Fruit fly (Drosophila melanogaster) whole organism, embryonic: ENCODE results near the gene CG31886.
A peak's percentile ranks its signal among the peaks of the same experiment; 100 is the strongest.

ENCODE experiments used
- Atf6 ChIP-seq: fragments of 200-800 bp; sonication (Bioruptor generic); IDR thresholded peaks from 2 replicates; pipeline ENCODE4 v1.3.6; 2022; ENCODE audit warnings: missing biosample characterization, missing genetic modification characterization
- B-H1 ChIP-seq: fragments of 200-800 bp; sonication (Bioruptor generic); IDR thresholded peaks from 3 replicates; pipeline ENCODE4 v1.3.6; 2022; ENCODE audit warnings: missing biosample characterization, missing genetic modification characterization
- CG10147 ChIP-seq: fragments of 200-800 bp; sonication (Bioruptor generic); optimal IDR thresholded peaks from 2 replicates; lab custom pipeline; 2019; ENCODE audit warnings: missing biosample characterization, mild to moderate bottlenecking, missing genetic modification characterization, moderate library complexity
- CG10267 ChIP-seq: fragments of 200-800 bp; sonication (Bioruptor generic); optimal IDR thresholded peaks from 2 replicates; lab custom pipeline; 2018; ENCODE audit warnings: missing biosample characterization, mild to moderate bottlenecking, missing genetic modification characterization, moderate library complexity
- CG10462 ChIP-seq: fragments of 200-800 bp; sonication (Bioruptor generic); optimal IDR thresholded peaks from 2 replicates; lab custom pipeline; 2016; ENCODE audit warnings: missing biosample characterization, missing genetic modification characterization
- CG12219 ChIP-seq: fragments of 200-800 bp; sonication (Bioruptor generic); optimal IDR thresholded peaks from 3 replicates; lab custom pipeline; 2018; ENCODE audit warnings: missing biosample characterization, mild to moderate bottlenecking, missing genetic modification characterization
- CG14014 ChIP-seq: fragments of 200-800 bp; sonication (Bioruptor generic); IDR thresholded peaks from 2 replicates; pipeline ENCODE4 v1.3.6; 2022; ENCODE audit warnings: missing biosample characterization, missing genetic modification characterization
- CG17612 ChIP-seq: fragments of 200-800 bp; sonication (Bioruptor generic); IDR thresholded peaks from 2 replicates; pipeline ENCODE4 v1.3.6; 2022; ENCODE audit warnings: missing biosample characterization, missing genetic modification characterization
- CG18262 ChIP-seq: fragments of 200-800 bp; optimal IDR thresholded peaks from 3 replicates; lab custom pipeline; 2019; ENCODE audit warnings: missing biosample characterization, mild to moderate bottlenecking, missing genetic modification characterization, moderate library complexity
- CG2116 ChIP-seq: fragments of 200-800 bp; sonication (Bioruptor generic); optimal IDR thresholded peaks from 3 replicates; lab custom pipeline; 2018; ENCODE audit warnings: missing biosample characterization, mild to moderate bottlenecking, missing genetic modification characterization
- CG2712 ChIP-seq: fragments of 200-800 bp; optimal IDR thresholded peaks from 3 replicates; lab custom pipeline; 2019; ENCODE audit warnings: missing biosample characterization, mild to moderate bottlenecking, missing genetic modification characterization, moderate library complexity
- CG42726 ChIP-seq: fragments of 200-800 bp; sonication (Bioruptor generic); IDR thresholded peaks from 2 replicates; pipeline ENCODE4 v1.3.6; 2022; ENCODE audit warnings: missing biosample characterization, missing genetic modification characterization; ENCODE audit not compliant: partially characterized antibody
- CG5245 ChIP-seq: fragments of 200-800 bp; sonication (Bioruptor generic); optimal IDR thresholded peaks from 3 replicates; lab custom pipeline; 2016; ENCODE audit warnings: missing biosample characterization, missing genetic modification characterization
- CG6689 ChIP-seq: fragments of 200-800 bp; sonication (Bioruptor generic); IDR thresholded peaks from 2 replicates; pipeline ENCODE4 v1.3.6; 2022; ENCODE audit warnings: missing biosample characterization, missing genetic modification characterization
- CG6791 ChIP-seq: fragments of 200-800 bp; sonication (Bioruptor generic); IDR thresholded peaks from 3 replicates; pipeline ENCODE4 v1.3.6; 2022; ENCODE audit warnings: missing biosample characterization, missing genetic modification characterization; ENCODE audit not compliant: partially characterized antibody
- CG9932 ChIP-seq: fragments of 200-800 bp; sonication (Bioruptor generic); IDR thresholded peaks from 2 replicates; pipeline ENCODE4 v1.3.6; 2022; ENCODE audit warnings: missing biosample characterization, missing genetic modification characterization
- D19B ChIP-seq: fragments of 200-800 bp; sonication (Bioruptor generic); optimal IDR thresholded peaks from 2 replicates; lab custom pipeline; 2017; ENCODE audit warnings: missing biosample characterization, mild to moderate bottlenecking, missing genetic modification characterization
- HLHmδ ChIP-seq: fragments of 200-800 bp; sonication (Bioruptor generic); optimal IDR thresholded peaks from 2 replicates; lab custom pipeline; 2018; ENCODE audit warnings: missing biosample characterization, mild to moderate bottlenecking, missing genetic modification characterization, moderate library complexity
- HmgZ ChIP-seq: fragments of 200-800 bp; sonication (Bioruptor generic); optimal IDR thresholded peaks from 2 replicates; lab custom pipeline; 2018; ENCODE audit warnings: missing biosample characterization, mild to moderate bottlenecking, missing genetic modification characterization
- Hr51 ChIP-seq, 2 experiments: fragments of 200-800 bp; sonication (Bioruptor generic); optimal IDR thresholded peaks; 2 replicates in 1 of 2; 3 replicates in 1 of 2; lab custom pipeline; 2016 to 2018; ENCODE audit warnings: missing biosample characterization in 2 of 2, missing genetic modification characterization in 2 of 2, mild to moderate bottlenecking in 1 of 2, moderate library complexity in 1 of 2
- Hsf ChIP-seq: fragments of 200-800 bp; sonication (Bioruptor generic); optimal IDR thresholded peaks from 3 replicates; lab custom pipeline; 2016; ENCODE audit warnings: missing biosample characterization, missing genetic modification characterization
- Mad ChIP-seq: fragments of 200-800 bp; sonication (Bioruptor generic); optimal IDR thresholded peaks from 2 replicates; lab custom pipeline; 2016; ENCODE audit warnings: missing biosample characterization, missing genetic modification characterization
- NFAT ChIP-seq: fragments of 200-800 bp; sonication (Bioruptor generic); IDR thresholded peaks from 2 replicates; pipeline ENCODE4 v1.3.6; 2022; ENCODE audit warnings: missing biosample characterization, missing genetic modification characterization
- NfI ChIP-seq: fragments of 200-800 bp; sonication (Bioruptor generic); optimal IDR thresholded peaks from 3 replicates; lab custom pipeline; 2018; ENCODE audit warnings: missing biosample characterization, mild to moderate bottlenecking, missing genetic modification characterization, moderate library complexity
- Sry-δ ChIP-seq: fragments of 200-800 bp; sonication (Bioruptor generic); optimal IDR thresholded peaks from 2 replicates; lab custom pipeline; 2016; ENCODE audit warnings: missing biosample characterization, missing genetic modification characterization
- ac ChIP-seq: fragments of 200-800 bp; sonication (Bioruptor generic); optimal IDR thresholded peaks from 3 replicates; lab custom pipeline; 2017; ENCODE audit warnings: missing biosample characterization, mild to moderate bottlenecking, missing genetic modification characterization
- ash1 ChIP-seq: fragments of 200-800 bp; sonication (Bioruptor generic); optimal IDR thresholded peaks from 2 replicates; lab custom pipeline; 2018; ENCODE audit warnings: missing biosample characterization, mild to moderate bottlenecking, missing genetic modification characterization
- br ChIP-seq: fragments of >200 bp; optimal IDR thresholded peaks from 2 replicates; lab custom pipeline; 2017
- corto ChIP-seq: fragments of 200-800 bp; sonication (Bioruptor generic); optimal IDR thresholded peaks from 2 replicates; lab custom pipeline; 2016; ENCODE audit warnings: missing biosample characterization, mild to moderate bottlenecking, missing genetic modification characterization, moderate library complexity
- dan ChIP-seq: fragments of 200-800 bp; sonication (Bioruptor generic); IDR thresholded peaks from 2 replicates; pipeline ENCODE4 v1.3.6; 2022; ENCODE audit warnings: missing biosample characterization, missing genetic modification characterization
- esg ChIP-seq: fragments of 200-800 bp; sonication (Bioruptor generic); conservative IDR thresholded peaks from 2 replicates; pipeline ENCODE4 v1.3.6; 2022; ENCODE audit warnings: missing biosample characterization, missing genetic modification characterization
- gsb-n ChIP-seq: fragments of 200-800 bp; sonication (Bioruptor generic); optimal IDR thresholded peaks from 3 replicates; lab custom pipeline; 2018; ENCODE audit warnings: missing biosample characterization, mild to moderate bottlenecking, missing genetic modification characterization
- h ChIP-seq: fragments of >200 bp; optimal IDR thresholded peaks from 2 replicates; lab custom pipeline; 2017
- hb ChIP-seq: fragments of 200-800 bp; sonication (Bioruptor generic); IDR thresholded peaks from 3 replicates; pipeline ENCODE4 v1.3.6; 2022; ENCODE audit warnings: missing biosample characterization, missing genetic modification characterization; ENCODE audit not compliant: partially characterized antibody
- hbn ChIP-seq: fragments of 200-800 bp; sonication (Bioruptor generic); IDR thresholded peaks from 2 replicates; pipeline ENCODE4 v1.3.6; 2022; ENCODE audit warnings: missing biosample characterization, missing genetic modification characterization; ENCODE audit not compliant: partially characterized antibody
- insv ChIP-seq, 2 experiments: fragments of 200-800 bp; sonication (Bioruptor generic); optimal IDR thresholded peaks; 3 replicates each; lab custom pipeline; 2016 to 2018; ENCODE audit warnings: missing biosample characterization in 2 of 2, missing genetic modification characterization in 2 of 2
- kay ChIP-seq: fragments of 200-800 bp; sonication (Bioruptor generic); optimal IDR thresholded peaks from 2 replicates; lab custom pipeline; 2016; ENCODE audit warnings: missing biosample characterization, missing genetic modification characterization
- ken ChIP-seq: fragments of 200-800 bp; sonication (Bioruptor generic); IDR thresholded peaks from 3 replicates; pipeline ENCODE4 v1.3.6; 2022; ENCODE audit warnings: missing biosample characterization, missing genetic modification characterization
- lbe ChIP-seq: fragments of 200-800 bp; sonication (Bioruptor generic); optimal IDR thresholded peaks from 2 replicates; lab custom pipeline; 2016; ENCODE audit warnings: missing biosample characterization, mild to moderate bottlenecking, missing genetic modification characterization
- nerfin-1 ChIP-seq: fragments of 200-800 bp; sonication (Bioruptor generic); optimal IDR thresholded peaks from 3 replicates; lab custom pipeline; 2019; ENCODE audit warnings: missing biosample characterization, mild to moderate bottlenecking, missing genetic modification characterization, moderate library complexity
- org-1 ChIP-seq: fragments of 200-800 bp; sonication (Bioruptor generic); optimal IDR thresholded peaks from 2 replicates; lab custom pipeline; 2017; ENCODE audit warnings: missing biosample characterization, missing genetic modification characterization
- pho ChIP-seq: fragments of 200-800 bp; sonication (Bioruptor generic); optimal IDR thresholded peaks from 2 replicates; lab custom pipeline; 2016; ENCODE audit warnings: missing biosample characterization, missing genetic modification characterization
- pita ChIP-seq: fragments of 200-800 bp; sonication (Bioruptor generic); optimal IDR thresholded peaks from 2 replicates; lab custom pipeline; 2017; ENCODE audit warnings: missing biosample characterization, mild to moderate bottlenecking, missing genetic modification characterization
- pum ChIP-seq: fragments of 200-800 bp; sonication (Bioruptor generic); optimal IDR thresholded peaks from 2 replicates; lab custom pipeline; 2016; ENCODE audit warnings: missing biosample characterization, missing genetic modification characterization
- run ChIP-seq: fragments of 200-800 bp; sonication (Bioruptor generic); optimal IDR thresholded peaks from 3 replicates; lab custom pipeline; 2018; ENCODE audit warnings: missing biosample characterization, mild to moderate bottlenecking, missing genetic modification characterization
- sisA ChIP-seq: fragments of 200-800 bp; sonication (Bioruptor generic); IDR thresholded peaks from 2 replicates; pipeline ENCODE4 v1.3.6; 2022; ENCODE audit warnings: missing biosample characterization, missing genetic modification characterization
- slou ChIP-seq: fragments of 200-800 bp; sonication (Bioruptor generic); optimal IDR thresholded peaks from 3 replicates; lab custom pipeline; 2016; ENCODE audit warnings: missing biosample characterization, missing genetic modification characterization
- sob ChIP-seq: fragments of 200-800 bp; sonication (Bioruptor generic); IDR thresholded peaks from 2 replicates; pipeline ENCODE4 v1.3.6; 2022; ENCODE audit warnings: missing biosample characterization, missing genetic modification characterization
- ssp ChIP-seq: fragments of 200-800 bp; sonication (Bioruptor generic); IDR thresholded peaks from 2 replicates; pipeline ENCODE4 v1.3.6; 2022; ENCODE audit warnings: missing biosample characterization, missing genetic modification characterization

The CG31886 gene

dm6 chr2L:8984614-8985318, 25.9 kb upstream of the CG31886 start, which contains the start of gene CG13101 (continued):
- peak; percentile 96 for TF ChIP-seq sob (GFP tag; lab: Robert Waterston, UW)
- TF ChIP-seq CG17612 (GFP tag; lab: Robert Waterston, UW), result peak; percentile 87
- peak; percentile 86 for TF ChIP-seq NFAT (GFP tag; lab: Robert Waterston, UW)
- peak; percentile 77 for TF ChIP-seq ac (GFP tag; lab: Kevin White, UChicago)
- TF ChIP-seq HLHmδ (GFP tag; lab: Kevin White, UChicago), result no peak
- TF ChIP-seq slou (GFP tag; lab: Kevin White, UChicago), result peak; percentile 76
- no peak for TF ChIP-seq br (lab: Kevin White, UChicago)
- TF ChIP-seq pum (GFP tag; lab: Kevin White, UChicago), result peak; percentile 85
- TF ChIP-seq B-H1 (GFP tag; lab: Robert Waterston, UW), result peak; percentile 91
- TF ChIP-seq org-1 (GFP tag; lab: Kevin White, UChicago), result peak; percentile 89
- peak; percentile 85 for TF ChIP-seq CG10462 (GFP tag; lab: Kevin White, UChicago)
- TF ChIP-seq Mad, result peak; percentile 78
- peak; percentile 94 for TF ChIP-seq CG18262 (tag; lab: Kevin White, UChicago)
- TF ChIP-seq corto (GFP tag; lab: Kevin White, UChicago), result peak; percentile 95
- TF ChIP-seq CG5245 (GFP tag; lab: Kevin White, UChicago), result peak; percentile 85
- TF ChIP-seq Hsf, result peak; percentile 92
- no peak for TF ChIP-seq pita (GFP tag; lab: Kevin White, UChicago)
- TF ChIP-seq CG10147, result peak; percentile 92
- TF ChIP-seq CG6689 (GFP tag; lab: Robert Waterston, UW), result peak; percentile 94
- TF ChIP-seq h (lab: Kevin White, UChicago), result no peak
- peak; percentile 94 for TF ChIP-seq lbe (GFP tag; lab: Kevin White, UChicago)
- peak; percentile 72 for TF ChIP-seq CG2116
- no peak for TF ChIP-seq hb (GFP tag; lab: Robert Waterston, UW)
- TF ChIP-seq, all 482 proteins: peak for 406

- TF ChIP-seq Hr51 (GFP tag; optimal IDR thresholded peaks at IDR 0.05; lab: Kevin White, UChicago) (peak in 1 of 2 experiments; percentile 83), ken (GFP tag; lab: Robert Waterston, UW) (no peak), pho (GFP tag; lab: Kevin White, UChicago) (peak; percentile 14), ssp (GFP tag; lab: Robert Waterston, UW) (no peak), D19B (GFP tag; lab: Kevin White, UChicago) (no peak), Sry-δ (GFP tag; lab: Kevin White, UChicago) (no peak), NfI (GFP tag; lab: Kevin White, UChicago) (peak; percentile 27), CG6791 (GFP tag; lab: Robert Waterston, UW) (no peak), CG10267 (peak; percentile 34), sisA (no peak), HmgZ (tag; lab: Kevin White, UChicago) (peak; percentile 8), nerfin-1 (tag; lab: Kevin White, UChicago) (peak; percentile 24), gsb-n (tag; lab: Kevin White, UChicago) (no peak), CG9932 (GFP tag; lab: Robert Waterston, UW) (no peak), CG12219 (GFP tag; lab: Kevin White, UChicago) (no peak), CG42726 (GFP tag; lab: Robert Waterston, UW) (no peak), CG14014 (GFP tag; lab: Robert Waterston, UW) (peak; percentile 52; the same call in 1 of the 2 replicates), ash1 (GFP tag; lab: Kevin White, UChicago) (no peak), esg (GFP tag; lab: Robert Waterston, UW) (peak; percentile 47), dan (no peak), CG2712 (tag; lab: Kevin White, UChicago) (peak; percentile 9), kay (peak; percentile 19), insv (GFP tag; optimal IDR thresholded peaks at IDR 0.05; lab: Kevin White, UChicago) (no peak), hbn (GFP tag; lab: Robert Waterston, UW) (no peak), run (tag; lab: Kevin White, UChicago) (peak; percentile 59), Atf6 (GFP tag; lab: Robert Waterston, UW) (peak; percentile 57; the same call in 1 of the 2 replicates)
Measured at dm6 chr2L:8982584-8983302, 23.9 kb upstream of the CG31886 start.
